Fruit fly (Drosophila melanogaster): Measurements from ENCODE around the gene grp.

The grp gene

DNA sequence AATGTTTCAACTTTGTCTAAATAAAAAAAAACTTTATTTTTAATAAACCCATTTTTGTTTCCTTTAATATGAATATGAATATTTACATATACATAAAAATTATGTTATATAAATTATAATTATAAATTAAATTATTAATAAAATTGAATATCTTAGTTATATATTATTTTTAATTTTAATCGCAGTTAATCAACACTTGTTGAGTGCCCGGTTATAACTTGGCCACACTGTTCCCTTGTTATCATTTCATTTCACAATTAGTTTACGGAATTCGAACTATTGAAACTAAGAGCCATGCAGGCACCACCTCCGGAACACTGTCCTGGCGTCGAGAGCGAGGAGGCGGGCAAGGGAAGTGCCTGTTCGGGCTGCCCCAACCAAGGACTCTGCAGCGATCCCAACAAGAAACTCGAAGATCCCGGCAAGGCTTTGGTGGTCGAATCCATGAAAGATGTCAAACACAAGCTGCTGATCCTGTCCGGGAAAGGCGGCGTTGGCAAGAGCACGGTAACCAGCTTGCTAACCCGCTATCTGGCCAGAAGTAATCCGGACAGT is 52.6 kb downstream of the grp start, which contains the start of gene Nubp1:
Gene Nubp1 (plus strand): TSS at position 213 of the 555 bp plus-strand sequence.
- no peak for TF ChIP-seq CG17801 (GFP tag; optimal IDR thresholded peaks at IDR 0.05; ENCODE audit: partially characterized antibody)

DNA sequence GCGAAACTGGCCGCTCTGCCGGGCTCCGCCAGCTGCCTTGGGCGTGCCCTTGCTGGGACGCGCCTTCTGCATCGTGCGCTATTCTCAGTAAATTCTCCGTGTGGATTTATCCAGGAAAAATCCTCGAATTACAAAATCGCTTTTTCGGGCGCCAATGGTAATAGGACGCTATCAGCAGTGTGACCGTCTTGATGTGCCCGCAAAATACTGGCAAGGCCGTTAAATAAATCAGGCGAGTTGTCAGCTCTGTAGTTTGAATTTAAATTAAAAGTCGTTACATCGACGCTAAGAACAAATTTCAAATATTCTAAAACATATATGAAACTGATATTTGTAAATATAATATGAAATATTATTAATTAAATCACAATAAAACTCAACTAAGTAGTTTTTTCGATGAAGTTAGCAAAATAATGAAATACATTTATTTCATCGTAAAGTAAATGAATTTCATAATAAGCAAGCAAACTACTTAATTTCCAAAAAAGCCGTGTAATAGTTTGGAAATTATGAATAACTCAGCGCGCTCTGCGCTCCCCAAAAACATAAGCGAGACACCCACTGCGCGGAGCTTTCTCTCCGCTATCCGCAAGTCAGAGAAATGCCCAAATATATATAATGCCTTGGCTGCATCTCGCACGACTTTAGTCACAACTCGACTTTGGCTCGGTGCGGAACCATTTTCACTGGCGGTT is 58.5 kb downstream of the grp start, which contains the start of the genes glu and ChLD3:
Gene glu (minus strand): TSS at position 183 of the 695 bp plus-strand sequence.
Gene ChLD3 (plus strand): TSS at position 645 of the 695 bp plus-strand sequence.
- no peak for TF ChIP-seq CG17801 (GFP tag; optimal IDR thresholded peaks at IDR 0.05; ENCODE audit: partially characterized antibody)

DNA sequence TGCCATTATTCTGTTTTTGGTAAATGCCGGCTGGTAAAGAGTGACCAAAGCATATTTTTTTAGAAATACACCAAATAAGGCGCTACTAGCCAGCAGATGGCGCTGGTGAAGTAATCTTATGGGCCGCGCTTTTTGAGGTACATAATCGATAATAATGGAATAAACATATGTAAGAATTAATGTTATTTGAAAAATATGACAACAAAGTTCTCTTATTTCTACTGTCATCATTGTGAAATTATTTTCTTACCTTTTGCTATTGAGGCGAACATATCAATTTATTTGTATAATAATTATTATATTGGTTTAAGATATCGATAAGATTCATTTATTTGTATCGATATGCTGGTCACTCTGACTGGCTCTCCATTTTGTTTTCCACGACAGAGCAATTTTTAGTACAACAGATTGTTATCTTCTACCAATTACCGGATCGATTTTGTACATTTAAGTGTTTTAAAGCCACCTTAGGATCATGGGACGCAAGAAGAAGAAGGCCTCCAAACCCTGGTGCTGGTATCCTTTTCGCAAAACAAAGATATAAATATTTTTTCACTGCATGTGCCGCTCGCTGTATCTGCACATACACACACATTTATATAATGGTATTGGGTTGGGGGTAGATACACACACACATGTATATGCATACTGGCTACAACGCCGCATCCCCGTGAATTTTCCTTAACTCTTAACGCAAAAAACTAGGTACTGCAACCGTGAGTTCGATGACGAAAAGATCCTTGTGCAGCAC is 63.4 kb downstream of the grp start, which contains the start of the genes LSm7 and BuGZ:
Gene LSm7 (minus strand): TSS at position 46 of the 751 bp plus-strand sequence.
Gene BuGZ (plus strand): TSS at position 351 of the 751 bp plus-strand sequence.
- TF ChIP-seq CG17801 (GFP tag; optimal IDR thresholded peaks at IDR 0.05; ENCODE audit: partially characterized antibody) = no peak

DNA sequence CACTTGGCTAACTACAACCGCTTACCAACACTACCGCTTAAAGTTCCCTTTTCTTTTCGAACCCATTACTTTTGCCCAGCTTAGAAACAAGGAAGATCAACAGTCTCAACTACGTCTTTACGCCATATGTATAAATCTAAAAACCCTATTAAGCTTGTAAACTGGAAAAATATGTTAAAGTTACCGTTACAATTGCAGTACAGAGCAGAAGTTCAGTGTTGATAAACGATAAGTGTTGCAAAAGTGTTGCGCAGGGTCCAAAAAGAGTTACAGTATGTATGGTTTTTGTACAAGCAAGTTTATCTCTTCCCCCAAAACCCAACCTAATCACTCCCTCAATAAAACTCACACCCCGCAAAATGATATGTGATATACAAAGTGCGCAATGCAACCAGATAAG is 67.3 kb downstream of the grp start:
- TF ChIP-seq CG17801 (GFP tag; optimal IDR thresholded peaks at IDR 0.05; ENCODE audit: partially characterized antibody) = no peak

Data from ovary, adult (tissue).